Worm (Caenorhabditis elegans) whole organism, L4 larva: ENCODE results near the gene Y64G10A.10.

Experiments used
- F49E8.2 ChIP-seq: sonication (generic microtip); optimal IDR thresholded peaks from 2 replicates; lab custom pipeline; 2016; ENCODE audit warnings: missing compliant biosample characterization, mild to moderate bottlenecking, missing genetic modification characterization, borderline replicate concordance
- Y48G9A.11 ChIP-seq: fragments of 200-800 bp; sonication (Bioruptor generic); IDR thresholded peaks from 2 replicates; pipeline ENCODE4 v1.3.6; 2022; ENCODE audit warnings: missing genetic modification reagents, missing genetic modification characterization, missing compliant biosample characterization
- Y5F2A.4 ChIP-seq: fragments of 200-800 bp; sonication (Bioruptor generic); optimal IDR thresholded peaks from 2 replicates; lab custom pipeline; 2018; ENCODE audit warnings: mild to moderate bottlenecking, missing genetic modification characterization, missing compliant biosample characterization
- Y75B8A.6 ChIP-seq: fragments of 200-800 bp; sonication (Bioruptor generic); IDR thresholded peaks from 2 replicates; pipeline ENCODE4 v1.3.6; 2022; ENCODE audit warnings: missing genetic modification reagents, missing genetic modification characterization, missing compliant biosample characterization
- aha-1 ChIP-seq: fragments of 150-350 bp; peaks from one replicate; lab custom pipeline; 2014; ENCODE audit warnings: missing biosample characterization, missing genetic modification characterization
- ama-1 ChIP-seq: fragments of 150-350 bp; optimal IDR thresholded peaks from 2 replicates; lab custom pipeline; 2014; ENCODE audit warnings: inconsistent platforms, mixed read lengths
- arid-1 ChIP-seq: fragments of 200-800 bp; sonication (Bioruptor generic); conservative IDR thresholded peaks from 2 replicates; pipeline ENCODE4 v1.3.6; 2022; ENCODE audit warnings: missing genetic modification reagents, missing genetic modification characterization, missing compliant biosample characterization
- ceh-20 ChIP-seq: fragments of 200-800 bp; sonication (Bioruptor generic); IDR thresholded peaks from 2 replicates; pipeline ENCODE4 v1.3.6; 2022; ENCODE audit warnings: missing genetic modification reagents, missing genetic modification characterization, missing compliant biosample characterization
- ceh-32 ChIP-seq: sonication (generic microtip); optimal IDR thresholded peaks from 2 replicates; lab custom pipeline; 2016; ENCODE audit warnings: mild to moderate bottlenecking, missing genetic modification characterization, missing compliant biosample characterization; ENCODE audit not compliant: poor library complexity
- ceh-44 ChIP-seq: fragments of 200-800 bp; sonication (Bioruptor generic); IDR thresholded peaks from 2 replicates; pipeline ENCODE4 v1.3.6; 2022; ENCODE audit warnings: missing genetic modification reagents, missing genetic modification characterization, missing compliant biosample characterization
- ceh-82 ChIP-seq: sonication (generic microtip); optimal IDR thresholded peaks from 2 replicates; lab custom pipeline; 2017; ENCODE audit warnings: missing biosample characterization, missing genetic modification characterization
- ces-1 ChIP-seq: fragments of 150-350 bp; sonication (generic microtip); optimal IDR thresholded peaks from 4 replicates; lab custom pipeline; 2014; ENCODE audit warnings: missing biosample characterization, missing genetic modification reagents, missing genetic modification characterization
- cey-2 ChIP-seq: sonication (generic microtip); optimal IDR thresholded peaks from 3 replicates; lab custom pipeline; 2017; ENCODE audit warnings: missing genetic modification characterization, mild to moderate bottlenecking, missing compliant biosample characterization, antibody characterized with exemption, borderline replicate concordance; ENCODE audit not compliant: insufficient read depth
- daf-16 ChIP-seq, 3 experiments: sonication (generic microtip); optimal IDR thresholded peaks; 2 replicates each; lab custom pipeline; 2016 to 2017; ENCODE audit warnings: missing genetic modification characterization in 3 of 3, missing genetic modification reagents in 3 of 3, mild to moderate bottlenecking in 2 of 3, missing compliant biosample characterization in 2 of 3, missing biosample characterization in 1 of 3, moderate library complexity in 1 of 3
- daf-19 ChIP-seq: fragments of 200-800 bp; sonication (Bioruptor generic); conservative IDR thresholded peaks from 2 replicates; pipeline ENCODE4 v1.3.6; 2022; ENCODE audit warnings: missing genetic modification characterization, missing compliant biosample characterization
- dmd-8 ChIP-seq: fragments of 200-800 bp; sonication (Bioruptor generic); IDR thresholded peaks from 2 replicates; pipeline ENCODE4 v1.3.6; 2022; ENCODE audit warnings: missing genetic modification characterization, missing compliant biosample characterization
- dmd-9 ChIP-seq: fragments of 200-800 bp; sonication (Bioruptor generic); IDR thresholded peaks from 2 replicates; pipeline ENCODE4 v1.3.6; 2022; ENCODE audit warnings: missing genetic modification reagents, missing genetic modification characterization, missing compliant biosample characterization
- duxl-1 ChIP-seq: sonication (generic microtip); optimal IDR thresholded peaks from 2 replicates; lab custom pipeline; 2016; ENCODE audit warnings: mild to moderate bottlenecking, missing genetic modification characterization, moderate library complexity, missing compliant biosample characterization; ENCODE audit not compliant: poor library complexity
- dve-1 ChIP-seq: sonication (generic microtip); optimal IDR thresholded peaks from 2 replicates; lab custom pipeline; 2017; ENCODE audit warnings: antibody characterized with exemption, mild to moderate bottlenecking, missing genetic modification characterization, missing compliant biosample characterization; ENCODE audit not compliant: insufficient read depth
- fos-1 ChIP-seq: fragments of 150-350 bp; optimal IDR thresholded peaks from 2 replicates; lab custom pipeline; 2014; ENCODE audit warnings: missing biosample characterization, missing genetic modification characterization
- gei-8 ChIP-seq: fragments of 200-800 bp; sonication (Bioruptor generic); optimal IDR thresholded peaks from 2 replicates; lab custom pipeline; 2018; ENCODE audit warnings: mild to moderate bottlenecking, missing genetic modification characterization, missing compliant biosample characterization
- hif-1 ChIP-seq, 2 experiments: sonication (generic microtip); optimal IDR thresholded peaks; 2 replicates each; lab custom pipeline; 2016 to 2017; ENCODE audit warnings: missing compliant biosample characterization in 2 of 2, missing genetic modification characterization in 2 of 2, missing genetic modification reagents in 2 of 2, missing genotype in 2 of 2, mild to moderate bottlenecking in 1 of 2
- hlh-30 ChIP-seq: sonication (generic microtip); optimal IDR thresholded peaks from 2 replicates; lab custom pipeline; 2017; ENCODE audit warnings: antibody characterized with exemption, mild to moderate bottlenecking, missing genetic modification characterization, missing compliant biosample characterization; ENCODE audit not compliant: insufficient read depth
- lin-13 ChIP-seq: fragments of 150-350 bp; optimal IDR thresholded peaks from 2 replicates; lab custom pipeline; 2014; ENCODE audit warnings: missing biosample characterization, missing genetic modification reagents, missing genetic modification characterization
- lin-29 ChIP-seq: fragments of 200-800 bp; sonication (Bioruptor generic); IDR thresholded peaks from 2 replicates; pipeline ENCODE4 v1.3.6; 2022; ENCODE audit warnings: missing genetic modification reagents, missing genetic modification characterization, missing compliant biosample characterization
- lin-38 ChIP-seq: fragments of 200-800 bp; sonication (Bioruptor generic); IDR thresholded peaks from 2 replicates; pipeline ENCODE4 v1.3.6; 2022; ENCODE audit warnings: missing genetic modification reagents, missing genetic modification characterization, missing compliant biosample characterization
- lir-3 ChIP-seq: sonication (generic microtip); optimal IDR thresholded peaks from 2 replicates; lab custom pipeline; 2016; ENCODE audit warnings: mild to moderate bottlenecking, missing genetic modification characterization, missing compliant biosample characterization
- madf-5 ChIP-seq, 2 experiments: fragments of 200-800 bp; sonication (Bioruptor generic); IDR thresholded peaks; 2 replicates each; pipeline ENCODE4 v1.3.6; 2022; ENCODE audit warnings: missing compliant biosample characterization in 2 of 2, missing genetic modification characterization in 2 of 2
- madf-9 ChIP-seq: fragments of 200-800 bp; sonication (Bioruptor generic); conservative IDR thresholded peaks from 2 replicates; pipeline ENCODE4 v1.3.6; 2022; ENCODE audit warnings: missing genetic modification reagents, missing genetic modification characterization, missing compliant biosample characterization
- mdl-1 ChIP-seq, 2 experiments: fragments of 150-350 bp in 1 of 2; sonication (generic microtip) in 1 of 2; optimal IDR thresholded peaks; 2 replicates each; lab custom pipeline; 2014 to 2017; ENCODE audit warnings: missing biosample characterization in 2 of 2, missing genetic modification characterization in 2 of 2
- mxl-2 ChIP-seq: fragments of 200-800 bp; sonication (Bioruptor generic); conservative IDR thresholded peaks from 2 replicates; pipeline ENCODE4 v1.3.6; 2022; ENCODE audit warnings: missing genetic modification reagents, missing genetic modification characterization, missing compliant biosample characterization
- mxl-3 ChIP-seq: fragments of 200-800 bp; sonication (Bioruptor generic); optimal IDR thresholded peaks from 2 replicates; lab custom pipeline; 2018; ENCODE audit warnings: mild to moderate bottlenecking, missing genetic modification characterization, missing compliant biosample characterization
- nhr-102 ChIP-seq: sonication (generic microtip); optimal IDR thresholded peaks from 2 replicates; lab custom pipeline; 2016; ENCODE audit warnings: mild to moderate bottlenecking, missing genetic modification characterization, moderate library complexity, missing compliant biosample characterization
- nhr-111 ChIP-seq: fragments of 200-800 bp; sonication (Bioruptor generic); optimal IDR thresholded peaks from 2 replicates; lab custom pipeline; 2018; ENCODE audit warnings: mild to moderate bottlenecking, missing genetic modification characterization, missing compliant biosample characterization
- nhr-28 ChIP-seq: fragments of 150-350 bp; optimal IDR thresholded peaks from 2 replicates; lab custom pipeline; 2014; ENCODE audit warnings: missing biosample characterization, missing genetic modification characterization
- nhr-41 ChIP-seq: fragments of 200-800 bp; sonication (Bioruptor generic); IDR thresholded peaks from 2 replicates; pipeline ENCODE4 v1.3.6; 2022; ENCODE audit warnings: missing genetic modification reagents, missing genetic modification characterization, missing compliant biosample characterization
- nhr-48 ChIP-seq: sonication (generic microtip); optimal IDR thresholded peaks from 2 replicates; lab custom pipeline; 2016; ENCODE audit warnings: mild to moderate bottlenecking, missing genetic modification characterization, missing compliant biosample characterization
- saeg-2 ChIP-seq: fragments of 200-800 bp; sonication (Bioruptor generic); IDR thresholded peaks from 2 replicates; pipeline ENCODE4 v1.3.6; 2022; ENCODE audit warnings: missing genetic modification reagents, missing genetic modification characterization, missing compliant biosample characterization
- sdz-12 ChIP-seq: fragments of 200-800 bp; sonication (Bioruptor generic); optimal IDR thresholded peaks from 2 replicates; lab custom pipeline; 2018; ENCODE audit warnings: mild to moderate bottlenecking, missing genetic modification characterization, missing compliant biosample characterization
- spr-1 ChIP-seq: sonication (generic microtip); optimal IDR thresholded peaks from 2 replicates; lab custom pipeline; 2016; ENCODE audit warnings: mild to moderate bottlenecking, missing genetic modification characterization, missing compliant biosample characterization
- tra-1 ChIP-seq: fragments of 200-800 bp; sonication (Bioruptor generic); IDR thresholded peaks from 2 replicates; pipeline ENCODE4 v1.3.6; 2022; ENCODE audit warnings: missing genetic modification reagents, missing genetic modification characterization, missing compliant biosample characterization
- unc-130 ChIP-seq: sonication (generic microtip); optimal IDR thresholded peaks from 2 replicates; lab custom pipeline; 2016; ENCODE audit warnings: missing genetic modification reagents, missing genetic modification characterization, missing compliant biosample characterization
- unc-62 ChIP-seq, 3 experiments: fragments of 150-350 bp in 1 of 3; sonication (generic microtip); optimal IDR thresholded peaks in 2 of 3; peaks in 1 of 3; 1 replicate in 1 of 3; 2 replicates in 2 of 3; lab custom pipeline; 2014 to 2017; ENCODE audit warnings: missing biosample characterization in 3 of 3, missing genetic modification characterization in 3 of 3, missing genetic modification reagents in 3 of 3, missing genotype in 1 of 3
- vab-7 ChIP-seq: fragments of 200-800 bp; sonication (Bioruptor generic); IDR thresholded peaks from 2 replicates; pipeline ENCODE4 v1.3.6; 2022; ENCODE audit warnings: missing genetic modification reagents, missing genetic modification characterization, missing compliant biosample characterization
- zfp-2 ChIP-seq: sonication (generic microtip); optimal IDR thresholded peaks from 2 replicates; lab custom pipeline; 2016; ENCODE audit warnings: mild to moderate bottlenecking, missing genetic modification characterization, missing compliant biosample characterization
- ztf-7 ChIP-seq: fragments of 150-350 bp; optimal IDR thresholded peaks from 2 replicates; lab custom pipeline; 2014; ENCODE audit warnings: missing biosample characterization, missing genetic modification characterization

The Y64G10A.10 gene

ce11 chrIV:14224912-14225311, 16.3 kb downstream of the Y64G10A.10 start (continued):
- TF ChIP-seq lin-38 (GFP tag; lab: Robert Waterston, UW), result peak; percentile 76
- TF ChIP-seq madf-5 (GFP tag; IDR thresholded peaks at IDR 0.05; lab: Robert Waterston, UW), result peak in 1 of 2 experiments; percentile 83; a peak in 2 of 4 replicates
- peak; percentile 58 for TF ChIP-seq unc-130 (GFP tag; lab: Kevin White, UChicago)
- no peak for TF ChIP-seq cey-2 (tag; lab: Kevin White, UChicago)
- TF ChIP-seq nhr-28 (tag; lab: Kevin White, UChicago), result peak; percentile 11
- TF ChIP-seq mdl-1 (tag; optimal IDR thresholded peaks at IDR 0.05; lab: Kevin White, UChicago), result peak in 1 of 2 experiments; percentile 15
- no peak for TF ChIP-seq ceh-32 (tag; lab: Kevin White, UChicago)
- TF ChIP-seq F49E8.2, result peak; percentile 80
- peak; percentile 80 for TF ChIP-seq ceh-20 (GFP tag; lab: Robert Waterston, UW)
- 0 out of 2 replicates have a peak, but pooled peaks have one; percentile 16 for TF ChIP-seq lin-29 (GFP tag; lab: Robert Waterston, UW)
- TF ChIP-seq ztf-7 (tag; lab: Kevin White, UChicago), result peak; percentile 76
- no peak for TF ChIP-seq fos-1 (tag; lab: Kevin White, UChicago)
- TF ChIP-seq madf-9 (GFP tag; lab: Robert Waterston, UW), result peak; percentile 86
- TF ChIP-seq vab-7 (GFP tag; lab: Robert Waterston, UW), result peak; percentile 79
- TF ChIP-seq duxl-1 (tag; lab: Kevin White, UChicago), result no peak
- peak; percentile 76 for TF ChIP-seq dmd-9 (GFP tag; lab: Robert Waterston, UW)
- peak; percentile 64; the same call in 1 of the 2 replicates for TF ChIP-seq Y48G9A.11
- TF ChIP-seq nhr-102 (tag; lab: Kevin White, UChicago), result peak; percentile 60
- TF ChIP-seq tra-1 (GFP tag; lab: Robert Waterston, UW), result peak; percentile 74; the same call in 1 of the 2 replicates
- peak; percentile 84 for TF ChIP-seq ceh-44 (GFP tag; lab: Robert Waterston, UW)
- peak; percentile 34 for TF ChIP-seq mxl-3
- TF ChIP-seq Y75B8A.6 (GFP tag; lab: Robert Waterston, UW), result peak; percentile 83; the same call in 1 of the 2 replicates
- TF ChIP-seq Y5F2A.4 (GFP tag; lab: Kevin White, UChicago), result peak; percentile 11
- peak; percentile 82 for TF ChIP-seq daf-19 (GFP tag; lab: Robert Waterston, UW)
- TF ChIP-seq ceh-82 (tag; lab: Kevin White, UChicago), result no peak
- TF ChIP-seq lir-3 (tag; lab: Kevin White, UChicago), result peak; percentile 36
- TF ChIP-seq nhr-48 (tag; lab: Kevin White, UChicago), result peak; percentile 38
- no peak for TF ChIP-seq gei-8
- TF ChIP-seq nhr-41 (GFP tag; lab: Robert Waterston, UW), result peak; percentile 69; the same call in 1 of the 2 replicates
- TF ChIP-seq mxl-2, result peak; percentile 70
- no peak for TF ChIP-seq ama-1 (lab: Kevin White, UChicago)
- TF ChIP-seq arid-1 (GFP tag; lab: Robert Waterston, UW), result peak; percentile 91
- TF ChIP-seq nhr-111 (GFP tag; lab: Kevin White, UChicago), result peak; percentile 33
- TF ChIP-seq dmd-8 (GFP tag; lab: Robert Waterston, UW), result no peak; the same call in 1 of the 2 replicates
- TF ChIP-seq dve-1, result no peak
- TF ChIP-seq hif-1 (tag; optimal IDR thresholded peaks at IDR 0.05; lab: Kevin White, UChicago), result peak; percentile 52 to 86
- peak; percentile 56 for TF ChIP-seq lin-13 (GFP tag; lab: Kevin White, UChicago)
- TF ChIP-seq sdz-12 (GFP tag; lab: Kevin White, UChicago), result peak; percentile 5
- TF ChIP-seq spr-1 (tag; lab: Kevin White, UChicago), result peak; percentile 67
- TF ChIP-seq, all 104 proteins: peak for 45

- peak in 1 of 2 experiments; percentile 93 for TF ChIP-seq daf-16 (GFP tag; optimal IDR thresholded peaks at IDR 0.05; lab: Kevin White, UChicago)
- peak; percentile 88 for TF ChIP-seq daf-16 (tag; optimal IDR thresholded peaks at IDR 0.05; lab: Kevin White, UChicago)
- TF ChIP-seq hif-1 (tag; optimal IDR thresholded peaks at IDR 0.05; lab: Kevin White, UChicago), result peak; percentile 97 to 99
- peak; percentile 47 for TF ChIP-seq nhr-28 (tag; lab: Kevin White, UChicago)
- no peak for TF ChIP-seq zfp-2 (tag; lab: Kevin White, UChicago)
- TF ChIP-seq duxl-1 (tag; lab: Kevin White, UChicago), result no peak
- peak in 1 of 2 experiments; percentile 93 for TF ChIP-seq unc-62 (GFP tag; optimal IDR thresholded peaks at IDR 0.05 in 1 of 2; lab: Kevin White, UChicago)
- TF ChIP-seq unc-62 (tag; optimal IDR thresholded peaks at IDR 0.05; lab: Kevin White, UChicago), result no peak
- TF ChIP-seq gei-8, result no peak
- peak; percentile 1 for TF ChIP-seq hlh-30 (tag; lab: Kevin White, UChicago)
- TF ChIP-seq saeg-2 (GFP tag; lab: Robert Waterston, UW), result no peak
- TF ChIP-seq aha-1, result peak; percentile 100
- TF ChIP-seq ces-1 (GFP tag; lab: Kevin White, UChicago), result no peak
- peak; percentile 66 for TF ChIP-seq ama-1 (lab: Kevin White, UChicago)
- peak in 1 of 2 experiments; percentile 37 for TF ChIP-seq mdl-1 (tag; optimal IDR thresholded peaks at IDR 0.05; lab: Kevin White, UChicago)
- TF ChIP-seq dve-1, result peak; percentile 52
- TF ChIP-seq vab-7 (GFP tag; lab: Robert Waterston, UW), result no peak
- no peak for TF ChIP-seq Y75B8A.6 (GFP tag; lab: Robert Waterston, UW)
Observed at ce11 chrIV:14219714-14220113, 21.5 kb downstream of the Y64G10A.10 start, which contains the start of gene sqrd-1. Gene sqrd-1 (plus strand): TSS chrIV:14219871.
